Fruit fly (Drosophila melanogaster) whole organism, embryonic: ENCODE data around the gene mRpL30.

Source experiments
- Blimp-1 ChIP-seq: fragments of 200-800 bp; sonication (Bioruptor generic); optimal IDR thresholded peaks from 3 replicates; lab custom pipeline; 2018; ENCODE audit warnings: missing biosample characterization, missing genetic modification characterization, mild to moderate bottlenecking, moderate library complexity, missing genetic modification reagents
- CG1233 ChIP-seq: fragments of 200-800 bp; sonication (Bioruptor generic); optimal IDR thresholded peaks from 4 replicates; lab custom pipeline; 2018; ENCODE audit warnings: missing biosample characterization, mild to moderate bottlenecking, missing genetic modification characterization
- CG16863 ChIP-seq: fragments of 200-800 bp; sonication (Bioruptor generic); optimal IDR thresholded peaks from 3 replicates; lab custom pipeline; 2016; ENCODE audit warnings: missing biosample characterization, missing genetic modification characterization
- CG17612 ChIP-seq: fragments of 200-800 bp; sonication (Bioruptor generic); IDR thresholded peaks from 2 replicates; pipeline ENCODE4 v1.3.6; 2022; ENCODE audit warnings: missing biosample characterization, missing genetic modification characterization
- CG32772 ChIP-seq: fragments of 200-800 bp; sonication (Bioruptor generic); IDR thresholded peaks from 2 replicates; pipeline ENCODE4 v1.3.6; 2022; ENCODE audit warnings: missing biosample characterization, missing genetic modification characterization
- CG33213 ChIP-seq: fragments of 200-800 bp; sonication (Bioruptor generic); optimal IDR thresholded peaks from 3 replicates; lab custom pipeline; 2016; ENCODE audit warnings: missing biosample characterization, missing genetic modification characterization
- CG33557 ChIP-seq: fragments of 200-800 bp; sonication (Bioruptor generic); optimal IDR thresholded peaks from 2 replicates; lab custom pipeline; 2019; ENCODE audit warnings: missing biosample characterization, mild to moderate bottlenecking, missing genetic modification characterization, moderate library complexity
- CG6654 ChIP-seq: fragments of 200-800 bp; sonication (Bioruptor generic); optimal IDR thresholded peaks from 2 replicates; lab custom pipeline; 2017; ENCODE audit warnings: missing biosample characterization, mild to moderate bottlenecking, missing genetic modification characterization
- CG7556 ChIP-seq: fragments of 200-800 bp; sonication (Bioruptor generic); optimal IDR thresholded peaks from 2 replicates; lab custom pipeline; 2017; ENCODE audit warnings: missing biosample characterization, mild to moderate bottlenecking, missing genetic modification characterization
- CG7786 ChIP-seq: fragments of 200-800 bp; sonication (Bioruptor generic); optimal IDR thresholded peaks from 2 replicates; lab custom pipeline; 2016; ENCODE audit warnings: missing biosample characterization, missing genetic modification characterization
- CG7928 ChIP-seq: fragments of 200-800 bp; sonication (Bioruptor generic); optimal IDR thresholded peaks from 2 replicates; lab custom pipeline; 2017; ENCODE audit warnings: missing biosample characterization, mild to moderate bottlenecking, missing genetic modification characterization
- CG9932 ChIP-seq: fragments of 200-800 bp; sonication (Bioruptor generic); IDR thresholded peaks from 2 replicates; pipeline ENCODE4 v1.3.6; 2022; ENCODE audit warnings: missing biosample characterization, missing genetic modification characterization
- CrebB ChIP-seq: fragments of 200-800 bp; sonication (Bioruptor generic); optimal IDR thresholded peaks from 3 replicates; lab custom pipeline; 2018; ENCODE audit warnings: missing biosample characterization, mild to moderate bottlenecking, missing genetic modification characterization
- D ChIP-seq, 2 experiments: fragments of 200-800 bp in 1 of 2; fragments of >200 bp in 1 of 2; sonication (Bioruptor generic) in 1 of 2; optimal IDR thresholded peaks; 2 replicates in 1 of 2; 3 replicates in 1 of 2; lab custom pipeline; 2017; ENCODE audit warnings: mild to moderate bottlenecking in 1 of 2, missing biosample characterization in 1 of 2, missing genetic modification characterization in 1 of 2, missing genetic modification reagents in 1 of 2
- Doc2 ChIP-seq: fragments of 200-800 bp; sonication (Bioruptor generic); IDR thresholded peaks from 2 replicates; pipeline ENCODE4 v1.3.6; 2022; ENCODE audit warnings: missing biosample characterization, missing genetic modification characterization
- Elba2 ChIP-seq: fragments of 200-800 bp; sonication (Bioruptor generic); optimal IDR thresholded peaks from 3 replicates; lab custom pipeline; 2016; ENCODE audit warnings: missing biosample characterization, missing genetic modification characterization
- HHEX ChIP-seq: fragments of 200-800 bp; sonication (Bioruptor generic); optimal IDR thresholded peaks from 3 replicates; lab custom pipeline; 2017; ENCODE audit warnings: missing biosample characterization, mild to moderate bottlenecking, missing genetic modification characterization, missing genetic modification reagents
- HLH3B ChIP-seq: fragments of 200-800 bp; sonication (Bioruptor generic); IDR thresholded peaks from 2 replicates; pipeline ENCODE4 v1.3.6; 2022; ENCODE audit warnings: missing biosample characterization, missing genetic modification characterization
- Hand ChIP-seq: fragments of 200-800 bp; sonication (Bioruptor generic); optimal IDR thresholded peaks from 2 replicates; lab custom pipeline; 2017; ENCODE audit warnings: mild to moderate bottlenecking, missing biosample characterization, missing genetic modification reagents, missing genetic modification characterization
- Hr39 ChIP-seq: fragments of >200 bp; optimal IDR thresholded peaks from 2 replicates; lab custom pipeline; 2017
- Lhr ChIP-seq: fragments of 200-800 bp; sonication (Bioruptor generic); optimal IDR thresholded peaks from 3 replicates; lab custom pipeline; 2017; ENCODE audit warnings: mild to moderate bottlenecking, missing biosample characterization, missing genetic modification reagents, missing genetic modification characterization
- MBD-R2 ChIP-seq: fragments of 200-800 bp; sonication (Bioruptor generic); IDR thresholded peaks from 2 replicates; pipeline ENCODE4 v1.3.6; 2022; ENCODE audit warnings: missing biosample characterization, missing genetic modification characterization
- Mad ChIP-seq: fragments of 200-800 bp; sonication (Bioruptor generic); optimal IDR thresholded peaks from 2 replicates; lab custom pipeline; 2016; ENCODE audit warnings: missing biosample characterization, missing genetic modification characterization
- Mrtf ChIP-seq: fragments of 200-800 bp; sonication (Bioruptor generic); IDR thresholded peaks from 3 replicates; pipeline ENCODE4 v1.3.6; 2022; ENCODE audit warnings: missing biosample characterization, missing genetic modification characterization
- Tbp ChIP-seq: fragments of >200 bp; optimal IDR thresholded peaks from 2 replicates; lab custom pipeline; 2018; ENCODE audit warnings: missing biosample characterization, missing genetic modification characterization
- bab2 ChIP-seq: fragments of 200-800 bp; sonication (Bioruptor generic); optimal IDR thresholded peaks from 2 replicates; lab custom pipeline; 2016; ENCODE audit warnings: missing biosample characterization, missing genetic modification characterization
- bigmax ChIP-seq: fragments of 200-800 bp; sonication (Bioruptor generic); optimal IDR thresholded peaks from 2 replicates; lab custom pipeline; 2018; ENCODE audit warnings: missing biosample characterization, mild to moderate bottlenecking, missing genetic modification characterization
- caup ChIP-seq: fragments of 200-800 bp; sonication (Bioruptor generic); optimal IDR thresholded peaks from 3 replicates; lab custom pipeline; 2017; ENCODE audit warnings: missing biosample characterization, mild to moderate bottlenecking, missing genetic modification characterization, moderate library complexity; ENCODE audit not compliant: severe bottlenecking
- cg ChIP-seq: fragments of 200-800 bp; sonication (Bioruptor generic); optimal IDR thresholded peaks from 3 replicates; lab custom pipeline; 2019; ENCODE audit warnings: missing biosample characterization, mild to moderate bottlenecking, missing genetic modification characterization, moderate library complexity
- fd64A ChIP-seq: fragments of 200-800 bp; sonication (Bioruptor generic); optimal IDR thresholded peaks from 3 replicates; lab custom pipeline; 2018; ENCODE audit warnings: missing biosample characterization, mild to moderate bottlenecking, missing genetic modification characterization
- fru ChIP-seq: fragments of >200 bp; optimal IDR thresholded peaks from 2 replicates; lab custom pipeline; 2017
- gfzf ChIP-seq: fragments of 200-800 bp; sonication (Bioruptor generic); optimal IDR thresholded peaks from 2 replicates; lab custom pipeline; 2016; ENCODE audit warnings: missing biosample characterization, mild to moderate bottlenecking, missing genetic modification characterization, moderate library complexity
- grau ChIP-seq: fragments of 200-800 bp; optimal IDR thresholded peaks from 3 replicates; lab custom pipeline; 2019; ENCODE audit warnings: missing biosample characterization, mild to moderate bottlenecking, missing genetic modification characterization, moderate library complexity
- jumu ChIP-seq: fragments of 200-800 bp; sonication (Bioruptor generic); optimal IDR thresholded peaks from 3 replicates; lab custom pipeline; 2016; ENCODE audit warnings: missing biosample characterization, missing genetic modification characterization
- lov ChIP-seq, 2 experiments: fragments of 200-800 bp in 1 of 2; fragments of >200 bp in 1 of 2; sonication (Bioruptor generic) in 1 of 2; IDR thresholded peaks in 1 of 2; optimal IDR thresholded peaks in 1 of 2; 2 replicates in 1 of 2; 3 replicates in 1 of 2; pipeline versions ENCODE4 v1.3.6 to Lab custom; 2017 to 2022; ENCODE audit warnings: missing biosample characterization in 1 of 2, missing genetic modification characterization in 1 of 2
- nerfin-2 ChIP-seq: fragments of 200-800 bp; sonication (Bioruptor generic); IDR thresholded peaks from 2 replicates; pipeline ENCODE4 v1.3.6; 2022; ENCODE audit warnings: missing biosample characterization, missing genetic modification characterization; ENCODE audit not compliant: partially characterized antibody
- nmo ChIP-seq: fragments of 200-800 bp; sonication (Bioruptor generic); optimal IDR thresholded peaks from 2 replicates; lab custom pipeline; 2018; ENCODE audit warnings: missing biosample characterization, mild to moderate bottlenecking, missing genetic modification characterization, moderate library complexity
- otp ChIP-seq: fragments of 200-800 bp; sonication (Bioruptor generic); IDR thresholded peaks from 3 replicates; pipeline ENCODE4, ENCODE4 v1.3.6; 2022; ENCODE audit warnings: missing biosample characterization, missing genetic modification characterization
- prd ChIP-seq, 3 experiments: fragments of >200 bp in 2 of 3; fragments of 200-800 bp in 1 of 3; sonication (Bioruptor generic) in 1 of 3; optimal IDR thresholded peaks in 2 of 3; IDR thresholded peaks in 1 of 3; 2 replicates in 2 of 3; 3 replicates in 1 of 3; pipeline versions ENCODE4 v1.3.6 to Lab custom; 2017 to 2022; ENCODE audit warnings: missing biosample characterization in 1 of 3, missing genetic modification characterization in 1 of 3
- ranshi ChIP-seq: fragments of 200-800 bp; sonication (Bioruptor generic); IDR thresholded peaks from 2 replicates; pipeline ENCODE4 v1.3.6; 2022; ENCODE audit warnings: missing biosample characterization, missing genetic modification characterization
- sc ChIP-seq, 3 experiments: fragments of >200 bp in 2 of 3; fragments of 200-800 bp in 1 of 3; sonication (Bioruptor generic) in 1 of 3; optimal IDR thresholded peaks; 2 replicates in 2 of 3; 3 replicates in 1 of 3; lab custom pipeline; 2017; ENCODE audit warnings: mild to moderate bottlenecking in 1 of 3, missing biosample characterization in 1 of 3, missing genetic modification characterization in 1 of 3, missing genetic modification reagents in 1 of 3
- sens ChIP-seq: fragments of 200-800 bp; sonication (Bioruptor generic); peaks from one replicate; lab custom pipeline; 2016; ENCODE audit warnings: missing biosample characterization, missing genetic modification characterization
- sim ChIP-seq: fragments of 200-800 bp; sonication (Bioruptor generic); IDR thresholded peaks from 2 replicates; pipeline ENCODE4 v1.3.6; 2022; ENCODE audit warnings: missing biosample characterization, missing genetic modification characterization
- sob ChIP-seq: fragments of 200-800 bp; sonication (Bioruptor generic); IDR thresholded peaks from 2 replicates; pipeline ENCODE4 v1.3.6; 2022; ENCODE audit warnings: missing biosample characterization, missing genetic modification characterization
- ssp ChIP-seq: fragments of 200-800 bp; sonication (Bioruptor generic); IDR thresholded peaks from 2 replicates; pipeline ENCODE4 v1.3.6; 2022; ENCODE audit warnings: missing biosample characterization, missing genetic modification characterization
- trh ChIP-seq: fragments of 200-800 bp; sonication (Bioruptor generic); optimal IDR thresholded peaks from 2 replicates; lab custom pipeline; 2016; ENCODE audit warnings: missing biosample characterization, missing genetic modification characterization
- vnd ChIP-seq: fragments of 200-800 bp; sonication (Bioruptor generic); IDR thresholded peaks from 3 replicates; pipeline ENCODE4 v1.3.6; 2022; ENCODE audit warnings: missing biosample characterization, missing genetic modification characterization; ENCODE audit not compliant: partially characterized antibody
- zfh2 ChIP-seq: fragments of 200-800 bp; sonication (Bioruptor generic); optimal IDR thresholded peaks from 2 replicates; lab custom pipeline; 2016; ENCODE audit warnings: missing biosample characterization, missing genetic modification characterization

The mRpL30 gene

DNA sequence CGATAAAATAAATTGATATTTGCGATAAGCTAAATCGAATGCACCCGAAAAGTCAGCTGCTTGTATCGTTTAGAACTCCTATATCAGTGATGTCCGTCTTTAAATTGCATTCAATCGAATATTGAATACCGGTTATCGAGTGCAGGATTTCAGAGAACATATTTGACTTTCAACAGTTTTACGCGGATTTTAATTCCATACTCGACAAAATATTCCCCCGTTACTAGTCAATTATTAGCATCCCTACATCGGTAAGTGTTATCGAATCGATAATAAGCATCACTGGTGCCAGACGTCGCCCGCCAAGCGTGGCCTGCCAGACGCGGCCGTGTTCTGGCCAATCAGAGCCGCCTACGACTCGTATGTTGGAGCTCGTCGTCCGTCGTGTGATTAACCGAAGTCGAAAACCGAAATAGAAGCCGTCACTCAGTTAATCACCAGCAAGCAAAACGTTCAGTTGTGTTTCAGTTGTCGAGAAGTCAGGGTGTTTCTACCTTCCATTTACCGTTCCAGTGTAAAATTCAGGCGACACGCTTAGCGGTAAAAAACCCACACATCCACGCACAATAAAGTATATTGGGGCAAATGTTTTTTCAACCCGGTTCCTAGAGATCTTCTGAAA is 40.2 kb downstream of the mRpL30 start, which contains the start of gene ctp (continued):
- TF ChIP-seq sim (GFP tag; lab: Robert Waterston, UW): no peak
- no peak for TF ChIP-seq CG32772
- no peak for TF ChIP-seq CG6654 (GFP tag; lab: Kevin White, UChicago)
- peak; percentile 91 for TF ChIP-seq sens
- TF ChIP-seq vnd (GFP tag; lab: Robert Waterston, UW): peak; percentile 66; the same call in 2 of the 3 replicates
- TF ChIP-seq CrebB (tag; lab: Kevin White, UChicago): peak; percentile 71
- no peak for TF ChIP-seq lov (optimal IDR thresholded peaks at IDR 0.05; lab: Kevin White, UChicago)
- no peak for TF ChIP-seq lov (GFP tag; IDR thresholded peaks at IDR 0.05; lab: Robert Waterston, UW)
- TF ChIP-seq bab2 (GFP tag; lab: Kevin White, UChicago): peak; percentile 41
- no peak for TF ChIP-seq CG1233 (GFP tag; lab: Kevin White, UChicago)
- TF ChIP-seq gfzf (GFP tag; lab: Kevin White, UChicago): peak; percentile 33
- TF ChIP-seq CG16863 (GFP tag; lab: Kevin White, UChicago): peak; percentile 4
- TF ChIP-seq CG33213 (GFP tag; lab: Kevin White, UChicago): peak; percentile 23
- TF ChIP-seq jumu (GFP tag; lab: Kevin White, UChicago): peak; percentile 70
- TF ChIP-seq nerfin-2: peak; percentile 72
- no peak for TF ChIP-seq bigmax (GFP tag; lab: Kevin White, UChicago)
- TF ChIP-seq Hand (GFP tag; lab: Kevin White, UChicago): peak; percentile 22
- peak; percentile 17; the same call in 1 of the 2 replicates for TF ChIP-seq HLH3B (GFP tag; lab: Robert Waterston, UW)
- 0 out of 2 replicates have a peak, but pooled peaks have one; percentile 4 for TF ChIP-seq ranshi (GFP tag; lab: Robert Waterston, UW)
- TF ChIP-seq D (optimal IDR thresholded peaks at IDR 0.05; lab: Kevin White, UChicago): no peak
- no peak for TF ChIP-seq D (GFP tag; optimal IDR thresholded peaks at IDR 0.05; lab: Kevin White, UChicago)
- no peak for TF ChIP-seq Tbp (GFP tag; lab: Kevin White, UChicago)
- no peak for TF ChIP-seq CG17612 (GFP tag; lab: Robert Waterston, UW)
- TF ChIP-seq grau (tag; lab: Kevin White, UChicago): peak; percentile 50
- TF ChIP-seq CG7556 (GFP tag; lab: Kevin White, UChicago): peak; percentile 34
- peak; percentile 30 for TF ChIP-seq CG7786 (GFP tag; lab: Kevin White, UChicago)
- no peak for TF ChIP-seq sc (optimal IDR thresholded peaks at IDR 0.05; lab: Kevin White, UChicago)
- no peak for TF ChIP-seq sc (GFP tag; optimal IDR thresholded peaks at IDR 0.05; lab: Kevin White, UChicago)
- TF ChIP-seq fru (lab: Kevin White, UChicago): no peak
- TF ChIP-seq HHEX (GFP tag; lab: Kevin White, UChicago): peak; percentile 58
- peak; percentile 78 for TF ChIP-seq zfh2 (GFP tag; lab: Kevin White, UChicago)
- TF ChIP-seq CG33557 (GFP tag; lab: Kevin White, UChicago): peak; percentile 19
- TF ChIP-seq Lhr: peak; percentile 58
- peak; percentile 37; the same call in 1 of the 2 replicates for TF ChIP-seq MBD-R2 (GFP tag; lab: Robert Waterston, UW)
- no peak for TF ChIP-seq Hr39
- no peak for TF ChIP-seq caup (GFP tag; lab: Kevin White, UChicago)
- no peak for TF ChIP-seq Doc2 (GFP tag; lab: Robert Waterston, UW)
- TF ChIP-seq CG9932 (GFP tag; lab: Robert Waterston, UW): peak; percentile 78
- no peak for TF ChIP-seq Elba2 (GFP tag; lab: Kevin White, UChicago)
- TF ChIP-seq sob (GFP tag; lab: Robert Waterston, UW): 0 out of 2 replicates have a peak, but pooled peaks have one; percentile 27
- TF ChIP-seq otp (GFP tag; lab: Robert Waterston, UW): no peak
- peak; percentile 53 for TF ChIP-seq cg (GFP tag; lab: Kevin White, UChicago)
- TF ChIP-seq Blimp-1: peak; percentile 19
- TF ChIP-seq ssp: no peak
- TF ChIP-seq Mad: peak; percentile 53
- no peak for TF ChIP-seq prd (optimal IDR thresholded peaks at IDR 0.05; lab: Kevin White, UChicago)
- TF ChIP-seq prd (GFP tag; IDR thresholded peaks at IDR 0.05; lab: Robert Waterston, UW): peak; percentile 64
- peak; percentile 35 for TF ChIP-seq fd64A (GFP tag; lab: Kevin White, UChicago)
- peak; percentile 10 for TF ChIP-seq CG7928 (GFP tag; lab: Kevin White, UChicago)
- TF ChIP-seq trh (GFP tag; lab: Kevin White, UChicago): no peak
- TF ChIP-seq nmo (GFP tag; lab: Kevin White, UChicago): peak; percentile 24
- TF ChIP-seq Mrtf (GFP tag; lab: Robert Waterston, UW): no peak
